Worm (Caenorhabditis elegans) whole organism, young adult: ENCODE measurements around the gene heh-1.

Source experiments
- B0019.2 ChIP-seq: fragments of 200-800 bp; sonication (Bioruptor generic); conservative IDR thresholded peaks from 2 replicates; pipeline ENCODE4 v1.3.6; 2022; ENCODE audit warnings: missing genetic modification reagents, missing genetic modification characterization, missing compliant biosample characterization
- B0261.1 ChIP-seq: sonication (generic microtip); optimal IDR thresholded peaks from 2 replicates; lab custom pipeline; 2016; ENCODE audit warnings: mild to moderate bottlenecking, missing genetic modification characterization, moderate library complexity, missing compliant biosample characterization
- B0336.3 ChIP-seq: fragments of 200-800 bp; sonication (Bioruptor generic); IDR thresholded peaks from 2 replicates; pipeline ENCODE4 v1.3.6; 2022; ENCODE audit warnings: missing genetic modification characterization, missing compliant biosample characterization
- F10E7.11 ChIP-seq: sonication (generic microtip); optimal IDR thresholded peaks from 2 replicates; lab custom pipeline; 2017; ENCODE audit warnings: mild to moderate bottlenecking, missing genetic modification characterization, moderate library complexity, missing compliant biosample characterization
- F23B12.7 ChIP-seq: sonication (generic microtip); optimal IDR thresholded peaks from 2 replicates; lab custom pipeline; 2017; ENCODE audit warnings: missing genetic modification characterization, mild to moderate bottlenecking, missing compliant biosample characterization, antibody characterized with exemption, moderate library complexity; ENCODE audit not compliant: insufficient read depth
- F37B4.10 ChIP-seq: fragments of 200-800 bp; sonication (Bioruptor generic); IDR thresholded peaks from 2 replicates; pipeline ENCODE4 v1.3.6; 2022; ENCODE audit warnings: missing genetic modification characterization, missing compliant biosample characterization
- F39B2.1 ChIP-seq: fragments of 200-800 bp; sonication (Bioruptor generic); IDR thresholded peaks from 2 replicates; pipeline ENCODE4 v1.3.6; 2022; ENCODE audit warnings: missing genetic modification reagents, missing genetic modification characterization, missing compliant biosample characterization
- F55B11.4 ChIP-seq: sonication (generic microtip); optimal IDR thresholded peaks from 2 replicates; lab custom pipeline; 2016; ENCODE audit warnings: missing compliant biosample characterization, missing genetic modification characterization, borderline replicate concordance; ENCODE audit not compliant: insufficient read depth
- F57A8.1 ChIP-seq: fragments of 200-800 bp; sonication (Bioruptor generic); optimal IDR thresholded peaks from 2 replicates; lab custom pipeline; 2018; ENCODE audit warnings: mild to moderate bottlenecking, missing genetic modification characterization, moderate library complexity, missing compliant biosample characterization
- F57C9.4 ChIP-seq: sonication (generic microtip); optimal IDR thresholded peaks from 2 replicates; lab custom pipeline; 2017; ENCODE audit warnings: mild to moderate bottlenecking, missing genetic modification characterization, missing compliant biosample characterization
- K11D2.4 ChIP-seq: fragments of 200-800 bp; sonication (Bioruptor generic); IDR thresholded peaks from 2 replicates; pipeline ENCODE4 v1.3.6; 2022; ENCODE audit warnings: missing genetic modification reagents, missing genetic modification characterization, missing compliant biosample characterization
- Y53F4B.3 ChIP-seq: fragments of 200-800 bp; sonication (Bioruptor generic); IDR thresholded peaks from 2 replicates; pipeline ENCODE4 v1.3.6; 2022; ENCODE audit warnings: missing genetic modification reagents, missing genetic modification characterization, missing compliant biosample characterization
- Y53G8AR.9 ChIP-seq: fragments of 200-800 bp; sonication (Bioruptor generic); conservative IDR thresholded peaks from 2 replicates; pipeline ENCODE4 v1.3.6; 2022; ENCODE audit warnings: missing genetic modification reagents, missing genetic modification characterization, missing compliant biosample characterization
- Y95B8A.8 ChIP-seq: fragments of 200-800 bp; sonication (Bioruptor generic); IDR thresholded peaks from 2 replicates; pipeline ENCODE4 v1.3.6; 2022; ENCODE audit warnings: missing genetic modification reagents, missing genetic modification characterization, missing compliant biosample characterization
- aptf-2 ChIP-seq: fragments of 200-800 bp; sonication (Bioruptor generic); conservative IDR thresholded peaks from 2 replicates; pipeline ENCODE4 v1.3.6; 2022; ENCODE audit warnings: missing genetic modification reagents, missing genetic modification characterization, missing compliant biosample characterization
- aptf-3 ChIP-seq: fragments of 200-800 bp; sonication (Bioruptor generic); IDR thresholded peaks from 2 replicates; pipeline ENCODE4 v1.3.6; 2022; ENCODE audit warnings: missing genetic modification characterization, missing compliant biosample characterization
- athp-1 ChIP-seq: sonication (generic microtip); optimal IDR thresholded peaks from 2 replicates; lab custom pipeline; 2017; ENCODE audit warnings: mild to moderate bottlenecking, missing genetic modification characterization, missing compliant biosample characterization
- bed-1 ChIP-seq: fragments of 200-800 bp; sonication (Bioruptor generic); IDR thresholded peaks from 2 replicates; pipeline ENCODE4 v1.3.6; 2022; ENCODE audit warnings: missing genetic modification reagents, missing genetic modification characterization, missing compliant biosample characterization
- ceh-100 ChIP-seq: fragments of 200-800 bp; sonication (Bioruptor generic); IDR thresholded peaks from 2 replicates; pipeline ENCODE4 v1.3.6; 2022; ENCODE audit warnings: missing genetic modification reagents, missing genetic modification characterization, missing compliant biosample characterization
- ceh-91 ChIP-seq: fragments of 200-800 bp; sonication (Bioruptor generic); IDR thresholded peaks from 2 replicates; pipeline ENCODE4 v1.3.6; 2022; ENCODE audit warnings: missing genetic modification reagents, missing genetic modification characterization, missing compliant biosample characterization
- dox-1 ChIP-seq: fragments of 200-800 bp; sonication (Bioruptor generic); IDR thresholded peaks from 2 replicates; pipeline ENCODE4 v1.3.6; 2022; ENCODE audit warnings: missing genetic modification reagents, missing genetic modification characterization, missing compliant biosample characterization
- dpff-1 ChIP-seq: sonication (generic microtip); optimal IDR thresholded peaks from 2 replicates; lab custom pipeline; 2017; ENCODE audit warnings: mild to moderate bottlenecking, missing genetic modification characterization, missing compliant biosample characterization
- efl-1 ChIP-seq: fragments of 150-350 bp; optimal IDR thresholded peaks from 2 replicates; lab custom pipeline; 2014; ENCODE audit warnings: missing biosample characterization, missing genetic modification reagents, missing genetic modification characterization
- egrh-3 ChIP-seq: fragments of 200-800 bp; sonication (Bioruptor generic); IDR thresholded peaks from 2 replicates; pipeline ENCODE4 v1.3.6; 2022; ENCODE audit warnings: missing genetic modification reagents, missing genetic modification characterization, missing compliant biosample characterization
- ets-4 ChIP-seq: fragments of 200-800 bp; sonication (Bioruptor generic); optimal IDR thresholded peaks from 2 replicates; lab custom pipeline; 2018; ENCODE audit warnings: mild to moderate bottlenecking, missing genetic modification characterization, missing compliant biosample characterization
- fkh-3 ChIP-seq: sonication (generic microtip); optimal IDR thresholded peaks from 2 replicates; lab custom pipeline; 2016; ENCODE audit warnings: mild to moderate bottlenecking, missing genetic modification characterization, missing compliant biosample characterization
- gei-17 ChIP-seq: fragments of 200-800 bp; sonication (Bioruptor generic); optimal IDR thresholded peaks from 2 replicates; lab custom pipeline; 2018; ENCODE audit warnings: mild to moderate bottlenecking, missing genetic modification characterization, missing compliant biosample characterization
- hmg-1.2 ChIP-seq: fragments of 200-800 bp; sonication (Bioruptor generic); IDR thresholded peaks from 2 replicates; pipeline ENCODE4 v1.3.6; 2022; ENCODE audit warnings: missing genetic modification reagents, missing genetic modification characterization, missing compliant biosample characterization
- hsf-1 ChIP-seq: fragments of 200-800 bp; sonication (Bioruptor generic); IDR thresholded peaks from 2 replicates; pipeline ENCODE4 v1.3.6; 2022; ENCODE audit warnings: missing genetic modification reagents, missing genetic modification characterization, missing compliant biosample characterization
- lin-35 ChIP-seq, 3 experiments: fragments of 150-350 bp in 2 of 3; sonication (generic microtip) in 1 of 3; optimal IDR thresholded peaks; 2 replicates each; lab custom pipeline; 2014 to 2018; ENCODE audit warnings: missing biosample characterization in 3 of 3, missing genetic modification characterization in 3 of 3, missing genetic modification reagents in 3 of 3
- lin-40 ChIP-seq: sonication (generic microtip); optimal IDR thresholded peaks from 2 replicates; lab custom pipeline; 2016; ENCODE audit warnings: missing genetic modification characterization, mild to moderate bottlenecking, missing compliant biosample characterization, missing genotype, missing genetic modification reagents
- lin-54 ChIP-seq: fragments of 200-800 bp; sonication (Bioruptor generic); optimal IDR thresholded peaks from 2 replicates; lab custom pipeline; 2018; ENCODE audit warnings: mild to moderate bottlenecking, missing genetic modification characterization, missing compliant biosample characterization
- lir-1 ChIP-seq: fragments of 200-800 bp; sonication (Bioruptor generic); conservative IDR thresholded peaks from 2 replicates; pipeline ENCODE4 v1.3.6; 2022; ENCODE audit warnings: missing genetic modification reagents, missing genetic modification characterization, missing compliant biosample characterization
- lsy-27 ChIP-seq: sonication (generic microtip); optimal IDR thresholded peaks from 2 replicates; lab custom pipeline; 2017; ENCODE audit warnings: missing genetic modification characterization, mild to moderate bottlenecking, missing compliant biosample characterization, antibody characterized with exemption, missing genotype, borderline replicate concordance; ENCODE audit not compliant: insufficient read depth
- madf-3 ChIP-seq: fragments of 200-800 bp; sonication (Bioruptor generic); IDR thresholded peaks from 2 replicates; pipeline ENCODE4 v1.3.6; 2022; ENCODE audit warnings: missing genetic modification reagents, missing genetic modification characterization, missing compliant biosample characterization
- madf-6 ChIP-seq: fragments of 200-800 bp; sonication (Bioruptor generic); IDR thresholded peaks from 2 replicates; pipeline ENCODE4 v1.3.6; 2022; ENCODE audit warnings: missing genetic modification reagents, missing genetic modification characterization, missing compliant biosample characterization
- mxl-1 ChIP-seq: sonication (generic microtip); optimal IDR thresholded peaks from 2 replicates; lab custom pipeline; 2016; ENCODE audit warnings: missing genetic modification characterization, missing compliant biosample characterization
- nhr-179 ChIP-seq: sonication (generic microtip); optimal IDR thresholded peaks from 2 replicates; lab custom pipeline; 2016; ENCODE audit warnings: mild to moderate bottlenecking, missing genetic modification characterization, missing compliant biosample characterization
- nhr-27 ChIP-seq: fragments of 200-800 bp; sonication (Bioruptor generic); optimal IDR thresholded peaks from 2 replicates; lab custom pipeline; 2018; ENCODE audit warnings: mild to moderate bottlenecking, missing genetic modification characterization, moderate library complexity, missing compliant biosample characterization
- rcor-1 ChIP-seq: fragments of 200-800 bp; sonication (Bioruptor generic); IDR thresholded peaks from 2 replicates; pipeline ENCODE4 v1.3.6; 2022; ENCODE audit warnings: missing genetic modification reagents, missing genetic modification characterization, missing compliant biosample characterization
- rpc-1 ChIP-seq, 2 experiments: fragments of 150-350 bp in 1 of 2; sonication (generic microtip) in 1 of 2; optimal IDR thresholded peaks; 2 replicates each; lab custom pipeline; 2014 to 2018; ENCODE audit warnings: missing biosample characterization in 1 of 2, missing genetic modification characterization in 1 of 2, missing genetic modification reagents in 1 of 2, missing genotype in 1 of 2
- snpc-1.3 ChIP-seq: sonication (generic microtip); optimal IDR thresholded peaks from 2 replicates; lab custom pipeline; 2017; ENCODE audit warnings: missing genetic modification characterization, mild to moderate bottlenecking, missing compliant biosample characterization, antibody characterized with exemption, moderate library complexity, missing genotype, missing genetic modification reagents; ENCODE audit not compliant: insufficient read depth
- snpc-4 ChIP-seq, 5 experiments: fragments of 150-350 bp in 1 of 5; sonication (generic microtip) in 4 of 5; optimal IDR thresholded peaks; 2 replicates each; lab custom pipeline; 2014 to 2018; ENCODE audit warnings: missing genetic modification characterization in 5 of 5, missing biosample characterization in 3 of 5, antibody characterized with exemption in 2 of 5, mild to moderate bottlenecking in 2 of 5, missing compliant biosample characterization in 2 of 5, missing genotype in 2 of 5, moderate library complexity in 2 of 5, missing genetic modification reagents in 1 of 5
- somi-1 ChIP-seq: fragments of 200-800 bp; sonication (Bioruptor generic); optimal IDR thresholded peaks from 2 replicates; lab custom pipeline; 2018; ENCODE audit warnings: mild to moderate bottlenecking, missing genetic modification characterization, missing compliant biosample characterization
- tbp1 ChIP-seq: fragments of 200-800 bp; sonication (Bioruptor generic); optimal IDR thresholded peaks from 2 replicates; lab custom pipeline; 2018; ENCODE audit warnings: mild to moderate bottlenecking, missing genetic modification characterization, missing compliant biosample characterization
- xnd-1 ChIP-seq: sonication (generic microtip); optimal IDR thresholded peaks from 2 replicates; lab custom pipeline; 2016; ENCODE audit warnings: missing genotype, missing genetic modification reagents, missing genetic modification characterization, missing compliant biosample characterization
- ztf-18 ChIP-seq: sonication (generic microtip); optimal IDR thresholded peaks from 2 replicates; lab custom pipeline; 2016; ENCODE audit warnings: missing genotype, mild to moderate bottlenecking, missing genetic modification characterization, missing compliant biosample characterization
- ztf-28 ChIP-seq: fragments of 200-800 bp; sonication (Bioruptor generic); IDR thresholded peaks from 2 replicates; pipeline ENCODE4 v1.3.6; 2022; ENCODE audit warnings: missing genetic modification reagents, missing genetic modification characterization, missing compliant biosample characterization

Gene heh-1

ce11 chrIII:3171382-3171781 lies 27.9 kb downstream of the heh-1 start, which contains the start of gene R148.4 (continued):
- no peak for TF ChIP-seq Y53G8AR.9
- TF ChIP-seq F57A8.1 (GFP tag; lab: Kevin White, UChicago), result no peak
- peak; percentile 72 for TF ChIP-seq efl-1 (GFP tag; lab: Kevin White, UChicago)
- TF ChIP-seq mxl-1 (tag; lab: Kevin White, UChicago), result no peak
- TF ChIP-seq F10E7.11 (tag; lab: Kevin White, UChicago), result no peak
- TF ChIP-seq tbp1 (GFP tag; lab: Kevin White, UChicago), result peak; percentile 54
- TF ChIP-seq lin-40 (tag; lab: Kevin White, UChicago), result no peak
- TF ChIP-seq dpff-1 (tag; lab: Kevin White, UChicago), result no peak
- no peak for TF ChIP-seq snpc-4 (GFP tag; optimal IDR thresholded peaks at IDR 0.05; lab: Kevin White, UChicago)
- no peak for TF ChIP-seq snpc-4 (tag; optimal IDR thresholded peaks at IDR 0.05; lab: Kevin White, UChicago)
- no peak for TF ChIP-seq ceh-100 (GFP tag; lab: Robert Waterston, UW)
- peak; percentile 88 for TF ChIP-seq ceh-91 (GFP tag; lab: Robert Waterston, UW)
- no peak for TF ChIP-seq nhr-179 (tag; lab: Kevin White, UChicago)
- TF ChIP-seq ets-4 (GFP tag; lab: Kevin White, UChicago), result no peak
- no peak for TF ChIP-seq K11D2.4 (GFP tag; lab: Robert Waterston, UW)
- no peak for TF ChIP-seq lsy-27 (tag; lab: Kevin White, UChicago)
- no peak for TF ChIP-seq B0019.2 (GFP tag; lab: Robert Waterston, UW)
- TF ChIP-seq B0336.3, result no peak
- no peak for TF ChIP-seq madf-3 (GFP tag; lab: Robert Waterston, UW)
- TF ChIP-seq somi-1 (GFP tag; lab: Kevin White, UChicago), result no peak
- no peak for TF ChIP-seq bed-1 (GFP tag; lab: Robert Waterston, UW)
- no peak for TF ChIP-seq aptf-3
- TF ChIP-seq hmg-1.2, result peak; percentile 50
- TF ChIP-seq Y53F4B.3 (GFP tag; lab: Robert Waterston, UW), result no peak
- TF ChIP-seq egrh-3 (GFP tag; lab: Robert Waterston, UW), result no peak
- TF ChIP-seq fkh-3 (tag; lab: Kevin White, UChicago), result no peak
- no peak for TF ChIP-seq lin-35 (GFP tag; optimal IDR thresholded peaks at IDR 0.05; lab: Kevin White, UChicago)
- no peak for TF ChIP-seq F37B4.10 (GFP tag; lab: Robert Waterston, UW)
- TF ChIP-seq Y95B8A.8 (GFP tag; lab: Robert Waterston, UW), result no peak
- TF ChIP-seq lin-54 (GFP tag; lab: Kevin White, UChicago), result peak; percentile 67
- TF ChIP-seq F57C9.4 (tag; lab: Kevin White, UChicago), result no peak
- no peak; the same call in 1 of the 2 replicates for TF ChIP-seq lir-1 (GFP tag; lab: Robert Waterston, UW)
- no peak for TF ChIP-seq ztf-28
- 0 out of 2 replicates have a peak, but pooled peaks have one; percentile 46 for TF ChIP-seq hsf-1
- no peak for TF ChIP-seq athp-1 (tag; lab: Kevin White, UChicago)
- TF ChIP-seq gei-17 (GFP tag; lab: Kevin White, UChicago), result no peak
- no peak for TF ChIP-seq F23B12.7
- no peak for TF ChIP-seq F39B2.1
- peak; percentile 73 for TF ChIP-seq dox-1 (GFP tag; lab: Robert Waterston, UW)
- TF ChIP-seq rpc-1 (optimal IDR thresholded peaks at IDR 0.05; lab: Kevin White, UChicago), result no peak
- no peak for TF ChIP-seq rpc-1 (tag; optimal IDR thresholded peaks at IDR 0.05; lab: Kevin White, UChicago)
- TF ChIP-seq aptf-2 (GFP tag; lab: Robert Waterston, UW), result no peak
- peak; percentile 95 for TF ChIP-seq madf-6 (GFP tag; lab: Robert Waterston, UW)
- no peak for TF ChIP-seq snpc-1.3 (tag; lab: Kevin White, UChicago)
- TF ChIP-seq rcor-1 (GFP tag; lab: Robert Waterston, UW), result 0 out of 2 replicates have a peak, but pooled peaks have one; percentile 25
- TF ChIP-seq ztf-18 (tag; lab: Kevin White, UChicago), result peak; percentile 52
- TF ChIP-seq xnd-1 (tag; lab: Kevin White, UChicago), result peak; percentile 96
- TF ChIP-seq B0261.1, result no peak
- no peak for TF ChIP-seq F55B11.4 (tag; lab: Kevin White, UChicago)
- no peak for TF ChIP-seq nhr-27 (tag; lab: Kevin White, UChicago)
